Fruit fly (Drosophila melanogaster): Measurements from ENCODE around the gene Cog4.

Cog4 gene

DNA sequence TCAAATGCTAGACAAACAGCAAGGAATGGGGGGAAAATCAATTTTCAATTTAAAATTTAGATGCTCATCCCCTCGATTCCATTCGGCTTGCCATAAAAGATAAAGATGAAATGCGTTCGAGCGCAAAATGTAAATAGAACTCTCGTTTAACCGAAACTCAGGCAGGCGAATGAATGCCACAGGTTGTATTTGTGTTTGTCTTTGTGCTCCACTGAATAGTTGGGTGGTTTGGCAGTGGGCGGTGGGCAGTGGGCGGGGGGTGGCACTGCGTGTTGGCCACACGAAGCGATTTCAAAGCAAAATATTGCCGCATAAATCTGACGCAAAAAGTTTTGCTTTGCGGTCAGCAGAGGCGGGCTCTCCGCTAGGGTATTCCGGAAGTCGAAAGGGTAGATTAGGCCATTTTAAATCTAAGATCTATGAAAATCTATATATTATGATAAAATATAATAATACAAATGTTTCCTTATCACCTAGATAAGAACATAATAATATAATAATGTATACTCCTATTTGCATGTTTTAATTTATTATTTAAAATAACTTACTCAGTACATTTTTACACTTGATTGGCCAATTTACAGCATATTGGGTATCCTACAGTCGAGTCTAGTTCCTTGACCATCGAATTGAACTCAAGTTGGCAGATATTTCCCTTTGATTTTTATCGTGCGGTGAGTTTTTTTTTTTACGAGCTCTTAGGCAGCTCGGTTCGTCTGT lies 33.9 kb upstream of the Cog4 start (continued):
- TF ChIP-seq CG6163 (GFP tag; IDR thresholded peaks at IDR 0.05) (no peak), Eip78C (GFP tag) (peak; percentile 46), lz (GFP tag; optimal IDR thresholded peaks at IDR 0.05) (no peak), Smox (GFP tag; optimal IDR thresholded peaks at IDR 0.05) (no peak), Sox102F (GFP tag; optimal IDR thresholded peaks at IDR 0.05) (no peak), CG34406 (GFP tag; optimal IDR thresholded peaks at IDR 0.05) (no peak), svp (GFP tag) (no peak), Eip75B (GFP tag; optimal IDR thresholded peaks at IDR 0.05) (no peak)

- TF ChIP-seq Eip93F (GFP tag; optimal IDR thresholded peaks at IDR 0.05): peak; percentile 47
- peak; percentile 17 to 72 for TF ChIP-seq salr (GFP tag; optimal IDR thresholded peaks at IDR 0.05)
- TF ChIP-seq dac (GFP tag; optimal IDR thresholded peaks at IDR 0.05): no peak
- TF ChIP-seq OdsH (GFP tag; optimal IDR thresholded peaks at IDR 0.05): peak; percentile 85
- peak; percentile 84 for TF ChIP-seq CG1621 (tag; optimal IDR thresholded peaks at IDR 0.05)
- peak; percentile 76 for TF ChIP-seq fd59A (GFP tag; optimal IDR thresholded peaks at IDR 0.05)
- TF ChIP-seq topi (GFP tag; optimal IDR thresholded peaks at IDR 0.05): peak; percentile 90
- TF ChIP-seq CG11762 (GFP tag; optimal IDR thresholded peaks at IDR 0.05; ENCODE audit: insufficient read depth): peak; percentile 63
- peak; percentile 88 for TF ChIP-seq CG34406 (GFP tag; optimal IDR thresholded peaks at IDR 0.05)
- TF ChIP-seq cyc (GFP tag; optimal IDR thresholded peaks at IDR 0.05): peak; percentile 90
- TF ChIP-seq Met (GFP tag; optimal IDR thresholded peaks at IDR 0.05): peak; percentile 87
- TF ChIP-seq Smox (GFP tag; optimal IDR thresholded peaks at IDR 0.05): peak; percentile 87
- TF ChIP-seq Gug (GFP tag; IDR thresholded peaks at IDR 0.05): peak; percentile 63
- peak; percentile 91 for TF ChIP-seq CG6792 (GFP tag; optimal IDR thresholded peaks at IDR 0.05)
- TF ChIP-seq CG6276 (GFP tag; optimal IDR thresholded peaks at IDR 0.05): peak; percentile 67
- TF ChIP-seq Ets96B (tag; optimal IDR thresholded peaks at IDR 0.05): peak; percentile 91
- TF ChIP-seq Sox14 (GFP tag; optimal IDR thresholded peaks at IDR 0.05): peak; percentile 91
- peak; percentile 96 for TF ChIP-seq svp (GFP tag)
- TF ChIP-seq spab (GFP tag; optimal IDR thresholded peaks at IDR 0.05): peak; percentile 80
- peak; percentile 81 for TF ChIP-seq net (GFP tag; optimal IDR thresholded peaks at IDR 0.05)
- TF ChIP-seq CG16779 (tag; optimal IDR thresholded peaks at IDR 0.05): peak; percentile 58
- no peak for TF ChIP-seq fkh (GFP tag; optimal IDR thresholded peaks at IDR 0.05)
- TF ChIP-seq CG3919 (GFP tag; optimal IDR thresholded peaks at IDR 0.05): peak; percentile 87
- TF ChIP-seq CG8119 (GFP tag; IDR thresholded peaks at IDR 0.05): peak; percentile 82
- peak; percentile 85 for TF ChIP-seq CG8632 (GFP tag; optimal IDR thresholded peaks at IDR 0.05)
- peak; percentile 98 for TF ChIP-seq Eip78C (GFP tag)
- TF ChIP-seq vri (GFP tag; optimal IDR thresholded peaks at IDR 0.05): peak; percentile 71
- peak; percentile 90 for TF ChIP-seq CG31627 (GFP tag; optimal IDR thresholded peaks at IDR 0.05)
- peak; percentile 77 for TF ChIP-seq CG6808 (GFP tag; optimal IDR thresholded peaks at IDR 0.05)
- TF ChIP-seq eg (GFP tag; IDR thresholded peaks at IDR 0.05): peak; percentile 86
- TF ChIP-seq CG6854 (GFP tag; optimal IDR thresholded peaks at IDR 0.05): peak; percentile 64
- peak; percentile 24 for TF ChIP-seq CG4318 (GFP tag; optimal IDR thresholded peaks at IDR 0.05)
- TF ChIP-seq CG10669 (GFP tag; optimal IDR thresholded peaks at IDR 0.05): peak; percentile 88
- TF ChIP-seq Ets21C (GFP tag; optimal IDR thresholded peaks at IDR 0.05): peak; percentile 77
- peak; percentile 80 for TF ChIP-seq Sox15 (GFP tag; optimal IDR thresholded peaks at IDR 0.05)
- peak; percentile 67 for TF ChIP-seq Hr4 (GFP tag; optimal IDR thresholded peaks at IDR 0.05)
- peak; percentile 89 for TF ChIP-seq CG6163 (GFP tag; IDR thresholded peaks at IDR 0.05)
- peak; percentile 91 for TF ChIP-seq Hr39 (GFP tag; optimal IDR thresholded peaks at IDR 0.05)
- TF ChIP-seq Eip75B (GFP tag; optimal IDR thresholded peaks at IDR 0.05): peak; percentile 87
- peak; percentile 66 for TF ChIP-seq CG32006 (GFP tag; optimal IDR thresholded peaks at IDR 0.05)
- peak; percentile 80 for TF ChIP-seq CG8319 (GFP tag; optimal IDR thresholded peaks at IDR 0.05)
- TF ChIP-seq CG11294 (GFP tag; IDR thresholded peaks at IDR 0.05): peak; percentile 67
- TF ChIP-seq esn (GFP tag; optimal IDR thresholded peaks at IDR 0.05): peak; percentile 94
- peak; percentile 90 for TF ChIP-seq Sox102F (GFP tag; optimal IDR thresholded peaks at IDR 0.05)
- peak; percentile 63 for TF ChIP-seq CG9139 (GFP tag; optimal IDR thresholded peaks at IDR 0.05)
- TF ChIP-seq CG15336 (GFP tag; IDR thresholded peaks at IDR 0.05): peak; percentile 82
- TF ChIP-seq acj6 (GFP tag; optimal IDR thresholded peaks at IDR 0.05): peak; percentile 85
These were observed 30.8 kb upstream of the Cog4 start for dm6 chr2L:10519225-10519624.

Measured in whole organism, prepupa.